Worm (Caenorhabditis elegans): ENCODE results near the gene sre-12.

Gene sre-12

DNA sequence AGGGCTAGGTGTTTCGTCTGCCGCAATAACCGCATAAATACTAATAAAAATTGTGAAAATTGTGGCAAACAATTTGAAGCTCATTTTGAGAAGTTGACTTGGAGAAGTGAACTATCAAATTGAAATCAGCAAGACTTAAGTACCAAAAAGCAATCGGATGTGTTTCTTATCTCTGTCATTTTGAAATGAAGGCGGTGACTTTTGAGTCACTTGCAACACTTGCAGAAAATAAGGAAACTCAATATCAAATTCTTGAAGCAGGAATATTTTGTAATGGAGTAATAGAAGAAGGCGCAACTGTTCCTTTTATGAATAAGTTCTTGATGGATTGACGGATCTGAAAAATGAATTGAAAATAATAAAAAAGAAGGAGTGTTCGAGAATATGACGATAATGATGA lies 27.6 kb downstream of the sre-12 start, which contains the start of gene T07H8.11:
T07H8.11 (minus strand) TSS at position 101 of the 400 bp plus-strand sequence.
- TF ChIP-seq F26F4.8 (GFP tag; conservative IDR thresholded peaks at IDR 0.05) (no peak), hlh-30 (tag; optimal IDR thresholded peaks at IDR 0.05; ENCODE audit: insufficient read depth) (no peak), attf-4 (tag; optimal IDR thresholded peaks at IDR 0.05) (no peak), Y48G9A.11 (GFP tag; IDR thresholded peaks at IDR 0.05) (no peak), lin-15B (tag; optimal IDR thresholded peaks at IDR 0.05) (no peak), nhr-42 (GFP tag; IDR thresholded peaks at IDR 0.05) (no peak), ztf-7 (tag; optimal IDR thresholded peaks at IDR 0.05) (no peak)

ce11 chrV:6949770-6950169 lies 29.1 kb downstream of the sre-12 start, which contains the start of gene Y57E12B.11:
Gene Y57E12B.11, minus strand, starts transcription at chrV:6949870.
- TF ChIP-seq zip-11 (GFP tag; IDR thresholded peaks at IDR 0.05) (no peak), lin-38 (GFP tag; IDR thresholded peaks at IDR 0.05) (no peak), gei-8 (GFP tag; optimal IDR thresholded peaks at IDR 0.05) (no peak), nhr-77 (tag; optimal IDR thresholded peaks at IDR 0.05) (no peak), daf-8 (GFP tag; IDR thresholded peaks at IDR 0.05) (no peak), ZK546.5 (tag; optimal IDR thresholded peaks at IDR 0.05) (no peak), dmd-8 (GFP tag; IDR thresholded peaks at IDR 0.05) (no peak), T20F7.1 (GFP tag; optimal IDR thresholded peaks at IDR 0.05) (no peak), spr-1 (tag; optimal IDR thresholded peaks at IDR 0.05) (no peak)

DNA sequence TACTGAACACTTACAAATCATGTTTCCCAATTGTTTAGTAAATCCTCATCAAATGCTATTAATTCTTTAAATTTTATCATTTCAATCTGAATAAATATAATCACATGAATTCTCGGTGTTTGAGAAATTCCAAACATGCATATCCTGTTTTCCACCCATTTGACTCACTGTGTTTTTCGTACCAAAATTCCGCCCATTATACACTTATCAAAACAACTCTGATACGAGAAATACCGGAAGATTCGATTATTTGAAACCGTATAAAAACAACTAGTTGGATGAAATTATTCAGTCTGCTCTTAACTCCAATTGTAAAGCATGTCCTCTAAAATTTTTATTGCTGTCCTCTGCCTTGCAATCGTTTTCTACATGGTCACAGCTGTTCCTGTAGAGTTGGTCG lies 30.7 kb downstream of the sre-12 start, which contains the start of gene Y57E12B.1:
Y57E12B.1 (plus strand) TSS at position 301 of the 400 bp plus-strand sequence.
- TF ChIP-seq mdt-29 (GFP tag; IDR thresholded peaks at IDR 0.05) = no peak
- TF ChIP-seq ceh-32 (tag; optimal IDR thresholded peaks at IDR 0.05; ENCODE audit: poor library complexity) = no peak
- TF ChIP-seq dpl-1 (GFP tag; optimal IDR thresholded peaks at IDR 0.05) = no peak
- no peak for TF ChIP-seq zip-11 (GFP tag; IDR thresholded peaks at IDR 0.05)
- no peak for TF ChIP-seq nhr-237 (tag; optimal IDR thresholded peaks at IDR 0.05)
- TF ChIP-seq pqm-1 (tag; optimal IDR thresholded peaks at IDR 0.05) = no peak
- no peak for TF ChIP-seq pha-4 (GFP tag; IDR thresholded peaks at IDR 0.05)
- TF ChIP-seq pha-4 (tag; optimal IDR thresholded peaks at IDR 0.05) = no peak
- no peak for TF ChIP-seq set-16 (GFP tag; IDR thresholded peaks at IDR 0.05)
- TF ChIP-seq ceh-20 (GFP tag; IDR thresholded peaks at IDR 0.05) = no peak
- no peak for TF ChIP-seq snpc-4 (tag; optimal IDR thresholded peaks at IDR 0.05)
- TF ChIP-seq F37D6.2 (tag; optimal IDR thresholded peaks at IDR 0.05) = no peak
- TF ChIP-seq unc-62 (GFP tag; optimal IDR thresholded peaks at IDR 0.05 in 1 of 2) = no peak
- no peak for TF ChIP-seq unc-62 (tag; optimal IDR thresholded peaks at IDR 0.05)
- no peak for TF ChIP-seq Y75B8A.6 (GFP tag; IDR thresholded peaks at IDR 0.05)
- TF ChIP-seq lin-39 (tag; optimal IDR thresholded peaks at IDR 0.05) = no peak
- no peak for TF ChIP-seq lsy-2 (tag; optimal IDR thresholded peaks at IDR 0.05)
- TF ChIP-seq nhr-48 (tag; optimal IDR thresholded peaks at IDR 0.05) = no peak
- TF ChIP-seq mxl-3 (GFP tag; optimal IDR thresholded peaks at IDR 0.05) = no peak

- TF ChIP-seq saeg-2 (GFP tag; IDR thresholded peaks at IDR 0.05) (no peak), nhr-102 (tag; optimal IDR thresholded peaks at IDR 0.05) (no peak), unc-39 (tag; optimal IDR thresholded peaks at IDR 0.05) (no peak)
Observed at ce11 chrV:6947442-6947841, 31.5 kb downstream of the sre-12 start, which contains the start of gene Y57E12B.4. Gene Y57E12B.4, minus strand, starts transcription at chrV:6947542.

- TF ChIP-seq spr-1 (tag; optimal IDR thresholded peaks at IDR 0.05) (no peak), mep-1 (tag; optimal IDR thresholded peaks at IDR 0.05) (no peak), lin-13 (GFP tag; optimal IDR thresholded peaks at IDR 0.05) (no peak), ceh-32 (tag; optimal IDR thresholded peaks at IDR 0.05; ENCODE audit: poor library complexity) (no peak), Y105C5A.15 (GFP tag; IDR thresholded peaks at IDR 0.05) (no peak), nhr-10 (tag; optimal IDR thresholded peaks at IDR 0.05) (no peak), mxl-3 (GFP tag; optimal IDR thresholded peaks at IDR 0.05) (no peak), arid-1 (GFP tag; conservative IDR thresholded peaks at IDR 0.05) (no peak), mes-2 (tag; optimal IDR thresholded peaks at IDR 0.05; ENCODE audit: poor library complexity, severe bottlenecking) (no peak), nhr-41 (GFP tag; IDR thresholded peaks at IDR 0.05) (no peak), dve-1 (tag; optimal IDR thresholded peaks at IDR 0.05; ENCODE audit: insufficient read depth) (no peak), nhr-102 (tag; optimal IDR thresholded peaks at IDR 0.05) (no peak), nhr-111 (GFP tag; optimal IDR thresholded peaks at IDR 0.05) (no peak), dpl-1 (GFP tag; optimal IDR thresholded peaks at IDR 0.05) (no peak), fos-1 (tag; optimal IDR thresholded peaks at IDR 0.05) (no peak), set-16 (GFP tag; IDR thresholded peaks at IDR 0.05) (no peak)
Observed at ce11 chrV:6935878-6936277, 43.0 kb downstream of the sre-12 start, which contains the start of gene Y57E12B.10. Gene Y57E12B.10, minus strand, starts transcription at chrV:6935978.
